Fruit fly (Drosophila melanogaster): Measurements from ENCODE around the gene JhI-21.

JhI-21 gene

DNA sequence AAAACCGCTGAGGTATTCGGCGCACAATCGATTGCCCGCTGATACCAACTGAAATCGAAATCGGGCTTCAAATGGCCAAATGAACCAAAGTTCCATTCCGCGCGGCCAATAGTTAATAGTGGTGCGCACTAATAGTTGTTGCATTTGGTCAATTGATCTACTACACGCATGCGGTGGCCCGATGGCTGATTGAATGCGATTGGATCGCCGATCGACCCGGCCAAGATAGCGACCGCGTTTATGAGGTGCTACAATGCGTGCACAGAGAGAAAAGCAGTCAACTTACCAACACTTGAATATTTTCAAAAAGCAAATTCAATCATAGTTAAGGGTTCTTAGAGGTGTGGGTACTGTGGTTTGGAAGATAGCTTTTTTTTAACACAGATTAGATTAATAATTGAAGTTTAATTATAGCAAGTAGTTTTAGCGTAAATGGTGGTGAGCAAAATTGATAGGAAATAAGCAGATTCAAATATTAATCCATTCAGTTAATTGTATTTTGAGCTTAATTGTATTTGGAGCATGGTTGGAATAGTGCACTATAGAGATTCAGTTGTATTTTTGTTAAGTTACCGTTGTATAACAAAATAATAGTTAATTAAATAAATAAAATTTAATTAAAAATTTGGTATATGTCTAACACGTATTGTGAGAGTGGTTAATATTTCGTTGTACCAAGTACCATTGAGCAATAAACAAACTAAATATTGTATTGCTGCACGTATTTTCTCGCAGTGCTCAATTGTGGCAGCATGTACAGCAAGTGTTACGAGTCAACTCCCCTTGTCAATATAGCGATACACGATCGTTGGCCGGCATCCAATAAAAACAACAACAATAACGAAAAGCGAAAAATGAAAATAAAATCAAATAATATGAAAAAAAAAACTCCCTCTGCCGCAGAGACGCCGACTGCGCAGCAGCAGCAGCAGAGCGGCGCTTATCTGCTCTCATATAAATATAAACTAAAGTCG lies 29.1 kb downstream of the JhI-21 start (continued):
- TF ChIP-seq bab2 (GFP tag; optimal IDR thresholded peaks at IDR 0.05) (peak; percentile 27), exex (tag; optimal IDR thresholded peaks at IDR 0.05) (peak; percentile 52), CG2712 (tag; optimal IDR thresholded peaks at IDR 0.05) (peak; percentile 53), CG7372 (GFP tag; IDR thresholded peaks at IDR 0.05) (no peak), ap (GFP tag; IDR thresholded peaks at IDR 0.05) (no peak), CG8359 (GFP tag; optimal IDR thresholded peaks at IDR 0.05; ENCODE audit: borderline replicate concordance) (no peak), HHEX (GFP tag; optimal IDR thresholded peaks at IDR 0.05) (peak; percentile 60), onecut (GFP tag; IDR thresholded peaks at IDR 0.05) (peak; percentile 23; the same call in 1 of the 2 replicates), shn (GFP tag; optimal IDR thresholded peaks at IDR 0.05) (no peak), CG3065 (GFP tag; optimal IDR thresholded peaks at IDR 0.05) (no peak), CG17361 (GFP tag; IDR thresholded peaks at IDR 0.05) (peak; percentile 89), ken (GFP tag; IDR thresholded peaks at IDR 0.05) (peak; percentile 55; the same call in 2 of the 3 replicates), tgo (GFP tag; IDR thresholded peaks at IDR 0.05) (peak; percentile 55), Doc3 (GFP tag; IDR thresholded peaks at IDR 0.05; ENCODE audit: partially characterized antibody) (0 out of 3 replicates have a peak, but pooled peaks have one; percentile 21), btn (GFP tag; optimal IDR thresholded peaks at IDR 0.05) (peak; percentile 13), tx (GFP tag; optimal IDR thresholded peaks at IDR 0.05) (peak; percentile 11), CG3281 (GFP tag; optimal IDR thresholded peaks at IDR 0.05) (peak; percentile 66), vvl (GFP tag; IDR thresholded peaks at IDR 0.05) (no peak; the same call in 1 of the 2 replicates), hb (GFP tag; IDR thresholded peaks at IDR 0.05; ENCODE audit: partially characterized antibody) (no peak), Hr3 (GFP tag; optimal IDR thresholded peaks at IDR 0.05) (peak; percentile 56), Hr39 (optimal IDR thresholded peaks at IDR 0.05) (no peak), p53 (GFP tag; optimal IDR thresholded peaks at IDR 0.05) (no peak), CG16779 (GFP tag; IDR thresholded peaks at IDR 0.05) (no peak), CG34224 (GFP tag; IDR thresholded peaks at IDR 0.05; ENCODE audit: partially characterized antibody) (no peak), Oli (tag; optimal IDR thresholded peaks at IDR 0.05) (peak; percentile 83), CG5245 (GFP tag; optimal IDR thresholded peaks at IDR 0.05) (peak; percentile 30), jigr1 (GFP tag; IDR thresholded peaks at IDR 0.05) (no peak), Scr (GFP tag; IDR thresholded peaks at IDR 0.05; ENCODE audit: partially characterized antibody) (no peak), CG15601 (tag; optimal IDR thresholded peaks at IDR 0.05) (peak; percentile 38), CG12659 (GFP tag; optimal IDR thresholded peaks at IDR 0.05) (peak; percentile 68), CG11696 (GFP tag; IDR thresholded peaks at IDR 0.05) (peak; percentile 13; the same call in 1 of the 2 replicates), pho (GFP tag; optimal IDR thresholded peaks at IDR 0.05) (peak; percentile 35), CG15073 (GFP tag; optimal IDR thresholded peaks at IDR 0.05) (peak; percentile 28), CG12391 (tag; optimal IDR thresholded peaks at IDR 0.05) (peak; percentile 69), prd (optimal IDR thresholded peaks at IDR 0.05) (no peak), prd (GFP tag; IDR thresholded peaks at IDR 0.05) (peak; percentile 71), run (tag; optimal IDR thresholded peaks at IDR 0.05) (no peak), Adf1 (GFP tag; IDR thresholded peaks at IDR 0.05) (peak; percentile 97), dmrt11E (tag; optimal IDR thresholded peaks at IDR 0.05) (peak; percentile 26), corto (GFP tag; optimal IDR thresholded peaks at IDR 0.05) (peak; percentile 22), Med (GFP tag) (peak; percentile 75), da (GFP tag; optimal IDR thresholded peaks at IDR 0.05) (peak; percentile 12), Dref (GFP tag; IDR thresholded peaks at IDR 0.05) (peak; percentile 45), CG3726 (GFP tag; IDR thresholded peaks at IDR 0.05) (0 out of 3 replicates have a peak, but pooled peaks have one; percentile 47), CG9609 (GFP tag; optimal IDR thresholded peaks at IDR 0.05) (peak; percentile 22), Hmx (GFP tag; optimal IDR thresholded peaks at IDR 0.05) (no peak), Dbx (GFP tag; IDR thresholded peaks at IDR 0.05) (no peak), az2 (GFP tag; optimal IDR thresholded peaks at IDR 0.05) (peak; percentile 32), toy (GFP tag; IDR thresholded peaks at IDR 0.05) (no peak), CTCF (GFP tag; optimal IDR thresholded peaks at IDR 0.05) (no peak)
